Worm (Caenorhabditis elegans) whole organism, L2 larva: Measurements from ENCODE around the gene Y48B6A.10.

ENCODE experiments used
- elt-3 ChIP-seq: sonication (generic microtip); optimal IDR thresholded peaks from 2 replicates; lab custom pipeline; 2017; ENCODE audit warnings: missing biosample characterization, missing genetic modification characterization
- mab-5 ChIP-seq: fragments of 150-350 bp; optimal IDR thresholded peaks from 2 replicates; lab custom pipeline; 2014; ENCODE audit warnings: missing biosample characterization, missing genetic modification characterization
- nhr-11 ChIP-seq: fragments of 150-350 bp; optimal IDR thresholded peaks from 2 replicates; lab custom pipeline; 2014; ENCODE audit warnings: missing biosample characterization, missing genetic modification characterization
- nhr-12 ChIP-seq: fragments of 150-350 bp; optimal IDR thresholded peaks from 2 replicates; lab custom pipeline; 2014; ENCODE audit warnings: missing biosample characterization, missing genetic modification characterization
- snpc-4 ChIP-seq: fragments of 150-350 bp; optimal IDR thresholded peaks from 2 replicates; lab custom pipeline; 2014; ENCODE audit warnings: missing biosample characterization, missing genetic modification characterization

DNA sequence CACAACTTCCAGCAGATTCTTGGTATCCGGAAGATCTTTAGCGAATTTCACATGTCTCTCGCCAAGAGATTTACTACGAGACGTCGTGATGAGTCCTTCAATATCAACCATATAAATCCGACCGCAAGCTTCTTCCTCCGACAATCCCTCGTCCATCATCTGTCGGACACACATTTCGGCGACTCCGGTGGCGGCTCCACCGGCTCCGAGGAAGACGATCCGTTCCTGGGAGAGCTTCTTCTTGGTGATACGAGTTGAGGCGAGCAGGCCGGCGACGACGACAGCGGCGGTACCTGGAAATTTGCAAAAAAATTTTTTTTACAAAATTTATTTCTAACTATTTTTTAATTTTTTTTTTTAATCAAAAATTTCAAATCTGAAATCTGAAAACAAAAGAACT lies 15.9 kb downstream of the Y48B6A.10 start:
- TF ChIP-seq mab-5 (tag; lab: Kevin White, UChicago) (no peak), nhr-12 (tag; lab: Kevin White, UChicago) (no peak), snpc-4 (no peak), elt-3 (no peak), nhr-11 (tag; lab: Kevin White, UChicago) (no peak)
